Fruit fly (Drosophila melanogaster) whole organism, embryonic: ENCODE measurements around the gene foxo.
A peak's percentile ranks its signal among the peaks of the same experiment; 100 is the strongest.

Experiments
- Awh ChIP-seq: fragments of 200-800 bp; sonication (Bioruptor generic); IDR thresholded peaks from 2 replicates; pipeline ENCODE4, ENCODE4 v1.3.6; 2022; ENCODE audit warnings: missing biosample characterization, missing genetic modification characterization
- CG11504 ChIP-seq: fragments of 200-800 bp; sonication (Bioruptor generic); optimal IDR thresholded peaks from 3 replicates; lab custom pipeline; 2019; ENCODE audit warnings: missing biosample characterization, mild to moderate bottlenecking, missing genetic modification characterization, moderate library complexity
- CG13287 ChIP-seq: fragments of 200-800 bp; sonication (Bioruptor generic); IDR thresholded peaks from 2 replicates; pipeline ENCODE4 v1.3.6; 2022; ENCODE audit warnings: missing biosample characterization, missing genetic modification characterization; ENCODE audit not compliant: partially characterized antibody
- CG14050 ChIP-seq: fragments of 200-800 bp; sonication (Bioruptor generic); IDR thresholded peaks from 3 replicates; pipeline ENCODE4 v1.3.6; 2022; ENCODE audit warnings: missing biosample characterization, missing genetic modification characterization
- CG17568 ChIP-seq: fragments of 200-800 bp; sonication (Bioruptor generic); optimal IDR thresholded peaks from 2 replicates; lab custom pipeline; 2018; ENCODE audit warnings: missing biosample characterization, mild to moderate bottlenecking, missing genetic modification characterization, moderate library complexity
- CG17612 ChIP-seq: fragments of 200-800 bp; sonication (Bioruptor generic); IDR thresholded peaks from 2 replicates; pipeline ENCODE4 v1.3.6; 2022; ENCODE audit warnings: missing biosample characterization, missing genetic modification characterization
- CG18262 ChIP-seq: fragments of 200-800 bp; optimal IDR thresholded peaks from 3 replicates; lab custom pipeline; 2019; ENCODE audit warnings: missing biosample characterization, mild to moderate bottlenecking, missing genetic modification characterization, moderate library complexity
- CG2202 ChIP-seq: fragments of 200-800 bp; sonication (Bioruptor generic); optimal IDR thresholded peaks from 2 replicates; lab custom pipeline; 2018; ENCODE audit warnings: missing biosample characterization, mild to moderate bottlenecking, missing genetic modification characterization
- CG2875 ChIP-seq: fragments of 200-800 bp; sonication (Bioruptor generic); optimal IDR thresholded peaks from 2 replicates; lab custom pipeline; 2017; ENCODE audit warnings: missing biosample characterization, mild to moderate bottlenecking, missing genetic modification characterization, missing genetic modification reagents
- CG3163 ChIP-seq: fragments of 200-800 bp; sonication (Bioruptor generic); optimal IDR thresholded peaks from 3 replicates; lab custom pipeline; 2016; ENCODE audit warnings: missing biosample characterization, missing genetic modification characterization
- CG32767 ChIP-seq: fragments of 200-800 bp; sonication (Bioruptor generic); IDR thresholded peaks from 2 replicates; pipeline ENCODE4 v1.3.6; 2022; ENCODE audit warnings: missing biosample characterization, missing genetic modification characterization
- CG32772 ChIP-seq: fragments of 200-800 bp; sonication (Bioruptor generic); IDR thresholded peaks from 2 replicates; pipeline ENCODE4 v1.3.6; 2022; ENCODE audit warnings: missing biosample characterization, missing genetic modification characterization
- CG33213 ChIP-seq: fragments of 200-800 bp; sonication (Bioruptor generic); optimal IDR thresholded peaks from 3 replicates; lab custom pipeline; 2016; ENCODE audit warnings: missing biosample characterization, missing genetic modification characterization
- CG3847 ChIP-seq: fragments of 200-800 bp; sonication (Bioruptor generic); IDR thresholded peaks from 2 replicates; pipeline ENCODE4 v1.3.6; 2022; ENCODE audit warnings: missing biosample characterization, missing genetic modification characterization
- CG4360 ChIP-seq: fragments of 200-800 bp; sonication (Bioruptor generic); IDR thresholded peaks from 2 replicates; pipeline ENCODE4 v1.3.6; 2022; ENCODE audit warnings: missing biosample characterization, missing genetic modification characterization
- CG4404 ChIP-seq: fragments of 200-800 bp; sonication (Bioruptor generic); IDR thresholded peaks from 2 replicates; pipeline ENCODE4 v1.3.6; 2022; ENCODE audit warnings: missing biosample characterization, missing genetic modification characterization
- CG6175 ChIP-seq: fragments of 200-800 bp; sonication (Bioruptor generic); IDR thresholded peaks from 3 replicates; pipeline ENCODE4 v1.3.6; 2022; ENCODE audit warnings: missing biosample characterization, missing genetic modification characterization
- CG6689 ChIP-seq: fragments of 200-800 bp; sonication (Bioruptor generic); IDR thresholded peaks from 2 replicates; pipeline ENCODE4 v1.3.6; 2022; ENCODE audit warnings: missing biosample characterization, missing genetic modification characterization
- CG7839 ChIP-seq: fragments of 200-800 bp; sonication (Bioruptor generic); optimal IDR thresholded peaks from 3 replicates; lab custom pipeline; 2018; ENCODE audit warnings: missing biosample characterization, mild to moderate bottlenecking, missing genetic modification characterization, moderate library complexity
- CG8281 ChIP-seq: fragments of 200-800 bp; sonication (Bioruptor generic); optimal IDR thresholded peaks from 2 replicates; lab custom pipeline; 2018; ENCODE audit warnings: missing biosample characterization, mild to moderate bottlenecking, missing genetic modification characterization, moderate library complexity
- CG8290 ChIP-seq, 3 experiments: fragments of 200-800 bp; sonication (Bioruptor generic); optimal IDR thresholded peaks; 2 replicates each; lab custom pipeline; 2016 to 2019; ENCODE audit warnings: missing biosample characterization in 3 of 3, missing genetic modification characterization in 3 of 3, mild to moderate bottlenecking in 2 of 3, moderate library complexity in 1 of 3
- CG8944 ChIP-seq: fragments of 200-800 bp; sonication (Bioruptor generic); optimal IDR thresholded peaks from 3 replicates; lab custom pipeline; 2016; ENCODE audit warnings: missing biosample characterization, missing genetic modification characterization
- CG9215 ChIP-seq: fragments of 200-800 bp; sonication (Bioruptor generic); IDR thresholded peaks from 2 replicates; pipeline ENCODE4 v1.3.6; 2022; ENCODE audit warnings: missing biosample characterization, missing genetic modification characterization
- HLH4C ChIP-seq: fragments of 200-800 bp; sonication (Bioruptor generic); IDR thresholded peaks from 3 replicates; pipeline ENCODE4 v1.3.6; 2022; ENCODE audit warnings: missing biosample characterization, missing genetic modification characterization; ENCODE audit not compliant: partially characterized antibody
- Kr ChIP-seq: fragments of 200-800 bp; sonication (Bioruptor generic); optimal IDR thresholded peaks from 2 replicates; lab custom pipeline; 2017; ENCODE audit warnings: missing biosample characterization, mild to moderate bottlenecking, missing genetic modification characterization
- Nf-YB ChIP-seq: fragments of 200-800 bp; sonication (Bioruptor generic); optimal IDR thresholded peaks from 3 replicates; lab custom pipeline; 2019; ENCODE audit warnings: missing biosample characterization, mild to moderate bottlenecking, missing genetic modification characterization, moderate library complexity
- Sry-β ChIP-seq: fragments of 200-800 bp; sonication (Bioruptor generic); optimal IDR thresholded peaks from 2 replicates; lab custom pipeline; 2018; ENCODE audit warnings: missing biosample characterization, mild to moderate bottlenecking, missing genetic modification characterization, moderate library complexity
- Sry-δ ChIP-seq: fragments of 200-800 bp; sonication (Bioruptor generic); optimal IDR thresholded peaks from 2 replicates; lab custom pipeline; 2016; ENCODE audit warnings: missing biosample characterization, missing genetic modification characterization
- Ssrp ChIP-seq: fragments of 200-800 bp; sonication (Bioruptor generic); optimal IDR thresholded peaks from 2 replicates; lab custom pipeline; 2018; ENCODE audit warnings: missing biosample characterization, mild to moderate bottlenecking, missing genetic modification characterization, moderate library complexity
- ap ChIP-seq: fragments of 200-800 bp; sonication (Bioruptor generic); IDR thresholded peaks from 2 replicates; pipeline ENCODE4 v1.3.6; 2022; ENCODE audit warnings: missing biosample characterization, missing genetic modification characterization
- bcd ChIP-seq: fragments of 200-800 bp; sonication (Bioruptor generic); optimal IDR thresholded peaks from 2 replicates; lab custom pipeline; 2017; ENCODE audit warnings: missing biosample characterization, mild to moderate bottlenecking, missing genetic modification characterization
- chif ChIP-seq, 2 experiments: fragments of 200-800 bp; sonication (Bioruptor generic); optimal IDR thresholded peaks; 3 replicates each; lab custom pipeline; 2016; ENCODE audit warnings: missing biosample characterization in 2 of 2, missing genetic modification characterization in 2 of 2
- croc ChIP-seq: fragments of 200-800 bp; sonication (Bioruptor generic); conservative IDR thresholded peaks from 3 replicates; pipeline ENCODE4 v1.3.6; 2022; ENCODE audit warnings: missing biosample characterization, missing genetic modification characterization
- crol ChIP-seq: fragments of 200-800 bp; sonication (Bioruptor generic); IDR thresholded peaks from 2 replicates; pipeline ENCODE4 v1.3.6; 2022; ENCODE audit warnings: missing biosample characterization, missing genetic modification characterization
- dmrt11E ChIP-seq: fragments of 200-800 bp; sonication (Bioruptor generic); optimal IDR thresholded peaks from 3 replicates; lab custom pipeline; 2018; ENCODE audit warnings: missing biosample characterization, mild to moderate bottlenecking, missing genetic modification characterization, moderate library complexity
- fd96Cb ChIP-seq: fragments of 200-800 bp; sonication (Bioruptor generic); optimal IDR thresholded peaks from 2 replicates; lab custom pipeline; 2018; ENCODE audit warnings: missing biosample characterization, mild to moderate bottlenecking, missing genetic modification characterization, moderate library complexity
- gsb ChIP-seq: fragments of 200-800 bp; sonication (Bioruptor generic); IDR thresholded peaks from 2 replicates; pipeline ENCODE4 v1.3.6; 2022; ENCODE audit warnings: missing biosample characterization, missing genetic modification characterization
- hbn ChIP-seq: fragments of 200-800 bp; sonication (Bioruptor generic); IDR thresholded peaks from 2 replicates; pipeline ENCODE4 v1.3.6; 2022; ENCODE audit warnings: missing biosample characterization, missing genetic modification characterization; ENCODE audit not compliant: partially characterized antibody
- kay ChIP-seq: fragments of 200-800 bp; sonication (Bioruptor generic); optimal IDR thresholded peaks from 2 replicates; lab custom pipeline; 2016; ENCODE audit warnings: missing biosample characterization, missing genetic modification characterization
- nerfin-2 ChIP-seq: fragments of 200-800 bp; sonication (Bioruptor generic); IDR thresholded peaks from 2 replicates; pipeline ENCODE4 v1.3.6; 2022; ENCODE audit warnings: missing biosample characterization, missing genetic modification characterization; ENCODE audit not compliant: partially characterized antibody
- phol ChIP-seq: fragments of 200-800 bp; sonication (Bioruptor generic); optimal IDR thresholded peaks from 3 replicates; lab custom pipeline; 2018; ENCODE audit warnings: missing biosample characterization, mild to moderate bottlenecking, missing genetic modification characterization, moderate library complexity
- pros ChIP-seq: fragments of 200-800 bp; sonication (Bioruptor generic); optimal IDR thresholded peaks from 3 replicates; lab custom pipeline; 2019; ENCODE audit warnings: missing biosample characterization, mild to moderate bottlenecking, missing genetic modification characterization, moderate library complexity
- psq ChIP-seq: fragments of 200-800 bp; sonication (Bioruptor generic); optimal IDR thresholded peaks from 2 replicates; lab custom pipeline; 2017; ENCODE audit warnings: missing biosample characterization, missing genetic modification characterization
- pum ChIP-seq: fragments of 200-800 bp; sonication (Bioruptor generic); optimal IDR thresholded peaks from 2 replicates; lab custom pipeline; 2016; ENCODE audit warnings: missing biosample characterization, missing genetic modification characterization
- row ChIP-seq: fragments of 200-800 bp; sonication (Bioruptor generic); IDR thresholded peaks from 3 replicates; pipeline ENCODE4 v1.3.6; 2022; ENCODE audit warnings: missing biosample characterization, missing genetic modification characterization
- run ChIP-seq: fragments of 200-800 bp; sonication (Bioruptor generic); optimal IDR thresholded peaks from 3 replicates; lab custom pipeline; 2018; ENCODE audit warnings: missing biosample characterization, mild to moderate bottlenecking, missing genetic modification characterization
- sens ChIP-seq: fragments of 200-800 bp; sonication (Bioruptor generic); peaks from one replicate; lab custom pipeline; 2016; ENCODE audit warnings: missing biosample characterization, missing genetic modification characterization
- so ChIP-seq: fragments of 200-800 bp; sonication (Bioruptor generic); IDR thresholded peaks from 3 replicates; pipeline ENCODE4 v1.3.6; 2022; ENCODE audit warnings: missing biosample characterization, missing genetic modification characterization
- tgo ChIP-seq: fragments of 200-800 bp; sonication (Bioruptor generic); IDR thresholded peaks from 3 replicates; pipeline ENCODE4 v1.3.6; 2022; ENCODE audit warnings: missing biosample characterization, missing genetic modification characterization
- wor ChIP-seq: fragments of 200-800 bp; sonication (Bioruptor generic); IDR thresholded peaks from 2 replicates; pipeline ENCODE4 v1.3.6; 2022; ENCODE audit warnings: missing biosample characterization, missing genetic modification characterization

Gene foxo

DNA sequence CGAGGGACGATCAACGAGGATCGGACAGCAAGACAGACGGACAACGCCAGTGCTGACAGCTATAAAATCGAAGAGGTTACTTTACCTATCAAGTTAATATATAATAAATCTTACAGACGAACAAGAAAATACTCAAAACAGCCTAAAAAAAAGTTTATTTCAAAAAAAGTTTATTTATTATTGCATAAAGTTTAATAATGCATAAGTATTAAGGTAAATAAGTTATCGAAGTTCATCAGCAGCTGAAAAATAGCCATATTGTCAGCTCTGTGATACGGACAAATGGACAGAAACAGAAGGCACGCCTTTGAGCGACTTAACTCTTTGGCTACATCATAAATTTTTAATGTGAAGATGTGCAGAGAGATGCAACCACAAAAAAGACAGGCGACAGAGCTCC is 45.1 kb upstream of the foxo start:
- TF ChIP-seq ap (no peak), CG18262 (tag; lab: Kevin White, UChicago) (peak; percentile 17), CG32767 (0 out of 2 replicates have a peak, but pooled peaks have one; percentile 10), Awh (GFP tag; lab: Robert Waterston, UW) (no peak), run (no peak), Ssrp (tag; lab: Kevin White, UChicago) (peak; percentile 2), CG14050 (GFP tag; lab: Robert Waterston, UW) (no peak), CG17612 (no peak), CG8290 (GFP tag; optimal IDR thresholded peaks at IDR 0.05; lab: Kevin White, UChicago) (no peak), CG8290 (tag; optimal IDR thresholded peaks at IDR 0.05; lab: Kevin White, UChicago) (no peak), phol (tag; lab: Kevin White, UChicago) (peak; percentile 8), HLH4C (GFP tag; lab: Robert Waterston, UW) (no peak), CG8281 (tag; lab: Kevin White, UChicago) (no peak), CG11504 (tag; lab: Kevin White, UChicago) (peak; percentile 15), Sry-δ (GFP tag; lab: Kevin White, UChicago) (no peak), dmrt11E (tag; lab: Kevin White, UChicago) (peak; percentile 2), Sry-β (GFP tag; lab: Kevin White, UChicago) (peak; percentile 91), row (GFP tag; lab: Robert Waterston, UW) (peak; percentile 52), CG4404 (no peak), crol (GFP tag; lab: Robert Waterston, UW) (no peak), sens (GFP tag; lab: Kevin White, UChicago) (peak; percentile 87), fd96Cb (tag; lab: Kevin White, UChicago) (no peak), CG6175 (no peak), hbn (GFP tag; lab: Robert Waterston, UW) (no peak)

DNA sequence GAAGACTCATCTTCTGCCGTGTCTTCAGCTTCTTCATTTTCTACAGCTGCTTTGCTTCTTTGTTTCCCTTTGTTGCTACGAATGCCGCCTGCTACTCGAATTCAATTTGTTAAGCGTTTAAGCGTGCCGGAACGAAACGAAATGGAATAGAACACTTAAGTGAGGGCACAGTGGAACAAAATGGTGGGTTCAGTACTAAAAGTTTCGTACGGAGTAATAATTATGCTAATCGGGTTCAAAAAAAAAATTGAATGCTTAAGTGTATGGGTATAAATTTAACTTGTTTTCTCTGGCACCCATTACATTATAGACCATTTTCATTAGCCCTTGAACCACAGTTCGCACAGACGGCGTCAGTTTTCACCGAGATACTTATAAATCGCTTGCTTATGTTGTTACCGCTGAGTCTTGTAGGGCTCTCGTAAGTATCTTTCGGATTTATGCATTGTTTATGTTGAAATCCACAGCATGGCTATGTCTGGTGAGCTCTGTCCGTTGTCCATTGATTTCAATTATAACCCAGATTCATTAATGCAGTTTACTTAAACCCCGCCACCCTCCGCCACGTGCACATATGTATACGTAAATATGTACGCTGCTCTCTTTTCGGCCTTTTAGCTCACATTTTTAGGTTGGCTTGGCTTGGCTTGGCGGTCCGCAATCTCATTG is 44.1 kb upstream of the foxo start:
- TF ChIP-seq CG4360 (peak; percentile 85), CG3163 (peak; percentile 26), nerfin-2 (peak; percentile 62), CG2875 (GFP tag; lab: Kevin White, UChicago) (peak; percentile 73), CG8944 (GFP tag; lab: Kevin White, UChicago) (peak; percentile 79), CG6689 (GFP tag; lab: Robert Waterston, UW) (peak; percentile 97), tgo (GFP tag; lab: Robert Waterston, UW) (peak; percentile 96), CG2202 (tag; lab: Kevin White, UChicago) (peak; percentile 52), CG7839 (tag; lab: Kevin White, UChicago) (peak; percentile 96), psq (GFP tag; lab: Kevin White, UChicago) (peak; percentile 30), CG33213 (GFP tag; lab: Kevin White, UChicago) (peak; percentile 94), Kr (GFP tag; lab: Kevin White, UChicago) (peak; percentile 33), CG32772 (peak; percentile 95), CG9215 (GFP tag; lab: Robert Waterston, UW) (peak; percentile 85), Nf-YB (GFP tag; lab: Kevin White, UChicago) (peak; percentile 39), CG17568 (GFP tag; lab: Kevin White, UChicago) (peak; percentile 47), chif (GFP tag; optimal IDR thresholded peaks at IDR 0.05; lab: Kevin White, UChicago) (peak; percentile 82 to 91), wor (peak; percentile 80), kay (GFP tag; lab: Kevin White, UChicago) (peak; percentile 86), CG3847 (GFP tag; lab: Robert Waterston, UW) (peak; percentile 77), bcd (GFP tag; lab: Kevin White, UChicago) (peak; percentile 93), so (GFP tag; lab: Robert Waterston, UW) (peak; percentile 95), gsb (GFP tag; lab: Robert Waterston, UW) (peak; percentile 92), CG11504 (tag; lab: Kevin White, UChicago) (peak; percentile 94), pum (GFP tag; lab: Kevin White, UChicago) (peak; percentile 84), CG13287 (peak; percentile 36), pros (GFP tag; lab: Kevin White, UChicago) (peak; percentile 53), croc (GFP tag; lab: Robert Waterston, UW) (peak; percentile 92)
